Fruit fly (Drosophila melanogaster) whole organism, larva: ENCODE results near the gene Ugt307A1.

ENCODE experiments used
- noc ChIP-seq: fragments of 200-800 bp; sonication (Bioruptor generic); optimal IDR thresholded peaks from 3 replicates; lab custom pipeline; 2019; ENCODE audit warnings: missing biosample characterization, mild to moderate bottlenecking, missing genetic modification characterization, moderate library complexity

The Ugt307A1 gene

DNA sequence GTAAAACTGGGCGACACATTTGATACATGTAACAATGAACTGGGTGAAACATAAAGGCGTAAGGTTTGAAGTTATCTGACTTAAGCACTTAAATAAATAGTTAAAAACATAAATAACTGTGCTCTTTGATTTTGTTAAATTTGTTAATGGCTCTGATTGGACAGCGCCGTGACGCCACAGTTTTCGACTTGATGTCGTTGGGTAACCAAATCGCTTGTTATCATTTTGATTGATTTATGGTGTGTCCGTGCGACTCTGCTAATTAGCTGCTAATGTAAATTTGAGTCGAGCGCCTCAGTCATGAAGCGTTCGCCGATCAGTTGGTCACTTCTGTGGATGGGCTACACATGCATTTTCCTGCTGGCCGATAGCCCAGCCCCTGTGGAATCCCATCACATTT is at the start of gene Ugt307A1:
Gene Ugt307A1, plus strand, starts transcription at position 301 of the 400 bp plus-strand sequence.
- no peak for TF ChIP-seq noc (tag; lab: Kevin White, UChicago)

- TF ChIP-seq noc (tag; lab: Kevin White, UChicago): no peak
Measured at dm6 chr2L:7021382-7021781, 46.4 kb upstream of the Ugt307A1 start, which contains the start of gene Pcp. TSS of gene Pcp (plus strand) at chr2L:7021682.

- peak; percentile 80 for TF ChIP-seq noc (tag; lab: Kevin White, UChicago)
Measured at dm6 chr2L:7023614-7024259, 44.0 kb upstream of the Ugt307A1 start, which contains the start of gene Gart. TSS of gene Gart (minus strand) at chr2L:7023898.

- TF ChIP-seq noc (tag; lab: Kevin White, UChicago): no peak
Measured at dm6 chr2L:7025247-7025646, 42.5 kb upstream of the Ugt307A1 start.

dm6 chr2L:7026308-7026707 is 41.5 kb upstream of the Ugt307A1 start:
- no peak for TF ChIP-seq noc (tag; lab: Kevin White, UChicago)

dm6 chr2L:7026988-7027908 is 40.5 kb upstream of the Ugt307A1 start, which contains the start of the genes CG31908 and MME1:
TSS of gene CG31908 (minus strand) at chr2L:7027389.
TSS of gene MME1 (plus strand) at chr2L:7027526.
- no peak for TF ChIP-seq noc (tag; lab: Kevin White, UChicago)

DNA sequence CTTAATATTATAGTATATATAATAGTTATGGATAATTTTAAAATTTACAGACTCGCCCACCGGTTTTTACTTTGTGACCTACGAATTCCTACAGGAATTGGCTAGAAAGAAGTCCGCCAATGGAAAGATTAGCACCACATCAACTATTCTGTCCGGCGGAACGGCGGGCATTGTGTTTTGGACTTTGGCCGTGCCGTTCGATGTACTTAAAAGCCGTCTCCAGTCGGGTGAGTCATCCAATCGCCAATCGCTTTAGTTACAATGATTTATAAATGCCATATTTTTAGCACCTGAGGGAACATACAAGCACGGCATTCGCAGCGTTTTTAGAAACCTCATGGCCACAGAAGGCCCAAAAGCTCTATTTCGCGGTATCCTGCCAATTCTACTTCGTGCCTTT is 39.3 kb upstream of the Ugt307A1 start:
- TF ChIP-seq noc (tag; lab: Kevin White, UChicago): no peak

DNA sequence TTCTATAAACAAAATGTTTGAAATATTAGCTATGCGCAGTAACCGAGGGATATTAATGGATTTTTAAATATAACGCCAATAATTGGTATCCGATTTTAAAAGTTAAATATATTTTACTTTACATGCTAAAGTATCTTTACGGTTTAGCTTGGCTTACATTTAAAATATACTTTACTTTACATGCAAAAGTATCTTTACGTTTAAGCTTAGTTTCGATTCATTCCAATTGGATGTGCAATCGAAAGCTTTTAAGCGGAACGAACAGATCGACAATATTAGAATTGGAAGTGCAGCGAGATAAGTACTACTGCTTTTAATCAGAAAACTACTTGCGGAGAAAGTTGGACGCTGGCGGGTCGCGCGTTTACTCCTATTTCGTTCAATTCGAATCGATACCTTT is 38.8 kb upstream of the Ugt307A1 start:
- TF ChIP-seq noc (tag; lab: Kevin White, UChicago): no peak

dm6 chr2L:7032517-7032951 is 35.2 kb upstream of the Ugt307A1 start, which contains the start of the genes Rab30 and Caper:
TSS of gene Rab30 (minus strand) at chr2L:7032606.
TSS of gene Caper (plus strand) at chr2L:7032721.
- TF ChIP-seq noc (tag; lab: Kevin White, UChicago): peak; percentile 16

dm6 chr2L:7033100-7033675 is 34.6 kb upstream of the Ugt307A1 start:
- no peak for TF ChIP-seq noc (tag; lab: Kevin White, UChicago)

- TF ChIP-seq noc (tag; lab: Kevin White, UChicago): no peak
Measured at dm6 chr2L:7037773-7038327, 29.9 kb upstream of the Ugt307A1 start, which contains the start of gene milt. TSS of gene milt (plus strand) at chr2L:7037823.

- no peak for TF ChIP-seq noc (tag; lab: Kevin White, UChicago)
Measured at dm6 chr2L:7038404-7039341, 29.1 kb upstream of the Ugt307A1 start.

DNA sequence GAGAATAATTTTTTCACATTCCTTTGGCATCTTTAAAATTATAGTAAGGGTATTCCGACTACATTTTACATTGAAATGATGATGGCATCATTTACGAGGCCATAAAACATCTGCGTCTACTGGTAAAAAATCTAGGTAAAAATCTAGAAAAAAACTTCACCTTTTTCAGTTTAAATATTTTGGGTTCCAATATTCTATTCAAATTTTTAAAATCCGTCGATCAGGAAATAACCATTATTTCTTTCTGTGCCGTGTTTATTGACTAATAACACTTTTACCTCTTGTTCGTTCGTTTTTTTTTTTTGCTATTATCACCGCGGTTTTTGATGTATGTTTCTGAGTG is 28.5 kb upstream of the Ugt307A1 start:
- peak; percentile 72 for TF ChIP-seq noc (tag; lab: Kevin White, UChicago)

dm6 chr2L:7042150-7042811 is 25.5 kb upstream of the Ugt307A1 start:
- TF ChIP-seq noc (tag; lab: Kevin White, UChicago): peak; percentile 64
